Worm (Caenorhabditis elegans) whole organism, late embryonic: ENCODE results near the gene nep-6.

Experiments used
- C08G9.2 ChIP-seq: sonication (generic microtip); optimal IDR thresholded peaks from 2 replicates; lab custom pipeline; 2016; ENCODE audit warnings: mild to moderate bottlenecking, missing genetic modification characterization, moderate library complexity, missing compliant biosample characterization
- elt-2 ChIP-seq: sonication (generic microtip); optimal IDR thresholded peaks from 2 replicates; lab custom pipeline; 2016; ENCODE audit warnings: missing genetic modification reagents, missing genetic modification characterization, missing compliant biosample characterization
- eyg-1 ChIP-seq: sonication (generic microtip); optimal IDR thresholded peaks from 2 replicates; lab custom pipeline; 2016; ENCODE audit warnings: missing genotype, missing genetic modification characterization, missing compliant biosample characterization
- nhr-11 ChIP-seq: fragments of 150-350 bp; optimal IDR thresholded peaks from 2 replicates; lab custom pipeline; 2014; ENCODE audit warnings: missing biosample characterization, missing genetic modification characterization
- pqm-1 ChIP-seq: sonication (generic microtip); optimal IDR thresholded peaks from 2 replicates; lab custom pipeline; 2016; ENCODE audit warnings: missing genetic modification characterization, missing compliant biosample characterization
- sdc-2 ChIP-seq: sonication (generic microtip); optimal IDR thresholded peaks from 2 replicates; lab custom pipeline; 2016; ENCODE audit warnings: missing genotype, missing genetic modification characterization, missing compliant biosample characterization
- unc-86 ChIP-seq: sonication (generic microtip); optimal IDR thresholded peaks from 2 replicates; lab custom pipeline; 2016; ENCODE audit warnings: missing genetic modification characterization, missing compliant biosample characterization

DNA sequence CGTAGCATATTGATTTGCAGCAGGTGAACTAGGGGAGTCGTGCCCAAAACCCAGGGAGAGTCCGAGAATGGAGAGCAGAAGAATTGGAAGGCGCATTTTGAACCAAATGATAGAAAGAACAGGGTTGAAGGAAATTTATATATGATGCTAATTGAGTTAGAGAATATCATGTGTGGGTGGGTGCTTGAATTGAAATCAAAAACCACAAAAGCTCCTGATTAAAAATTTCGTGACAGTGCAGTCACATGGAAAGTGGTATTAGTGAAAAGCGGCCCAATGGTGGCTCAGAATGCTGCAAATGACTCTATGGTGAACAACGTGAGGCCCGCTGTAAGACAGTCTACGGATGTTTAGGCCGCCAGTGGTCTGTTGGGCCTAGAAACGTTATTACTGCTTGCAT lies 45.0 kb downstream of the nep-6 start, which contains the start of gene C16C8.8:
- TF ChIP-seq unc-86 (tag; lab: Kevin White, UChicago) (no peak), eyg-1 (tag; lab: Kevin White, UChicago) (no peak), nhr-11 (no peak), pqm-1 (tag; lab: Kevin White, UChicago) (no peak), elt-2 (tag; lab: Kevin White, UChicago) (no peak), C08G9.2 (tag; lab: Kevin White, UChicago) (no peak), sdc-2 (tag; lab: Kevin White, UChicago) (no peak)
